Worm (Caenorhabditis elegans): ENCODE results near the gene npr-25.

The npr-25 gene

DNA sequence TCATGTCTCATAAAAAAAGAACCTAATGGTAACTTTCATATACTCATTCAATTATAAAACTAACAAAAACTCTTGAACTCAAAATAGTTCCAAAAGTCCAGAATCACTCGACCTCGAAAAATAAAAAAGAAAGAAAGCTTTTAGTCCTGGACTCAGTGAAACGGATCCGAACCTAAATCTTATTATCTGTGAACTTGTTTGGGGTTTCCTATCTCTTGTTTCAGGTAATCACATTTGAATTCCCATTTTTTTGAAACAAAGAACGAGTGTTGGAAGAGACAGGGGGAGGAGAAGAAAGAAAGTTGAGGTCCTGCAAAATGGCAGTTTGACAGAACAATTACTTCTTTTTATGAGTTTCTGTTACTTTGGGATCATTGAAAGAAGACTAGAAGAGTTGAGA lies 1.5 kb upstream of the npr-25 start:
- TF ChIP-seq dmd-4 (tag; optimal IDR thresholded peaks at IDR 0.05) (no peak), mab-5 (tag; optimal IDR thresholded peaks at IDR 0.05) (no peak), snpc-4 (tag; optimal IDR thresholded peaks at IDR 0.05) (no peak), nhr-11 (tag; optimal IDR thresholded peaks at IDR 0.05) (no peak), gmeb-1 (tag; optimal IDR thresholded peaks at IDR 0.05) (no peak), F13H6.1 (tag; optimal IDR thresholded peaks at IDR 0.05) (no peak), unc-62 (GFP tag; optimal IDR thresholded peaks at IDR 0.05) (no peak), sma-3 (GFP tag; optimal IDR thresholded peaks at IDR 0.05) (no peak), lsy-2 (tag; optimal IDR thresholded peaks at IDR 0.05) (no peak)

- TF ChIP-seq lin-13 (GFP tag; optimal IDR thresholded peaks at IDR 0.05) (no peak), F13H6.1 (tag; optimal IDR thresholded peaks at IDR 0.05) (no peak), ztf-11 (tag; optimal IDR thresholded peaks at IDR 0.05) (no peak), crh-2 (tag; optimal IDR thresholded peaks at IDR 0.05) (no peak), snpc-4 (tag; optimal IDR thresholded peaks at IDR 0.05) (no peak), sma-9 (GFP tag; optimal IDR thresholded peaks at IDR 0.05) (no peak), sma-9 (tag; optimal IDR thresholded peaks at IDR 0.05) (no peak), ama-1 (optimal IDR thresholded peaks at IDR 0.05) (no peak), gmeb-1 (tag; optimal IDR thresholded peaks at IDR 0.05) (no peak), C34F6.9 (tag; optimal IDR thresholded peaks at IDR 0.05) (no peak), mbf-1 (tag; optimal IDR thresholded peaks at IDR 0.05) (no peak), nhr-77 (tag; optimal IDR thresholded peaks at IDR 0.05) (no peak), ZK546.5 (tag; optimal IDR thresholded peaks at IDR 0.05) (no peak), dmd-4 (tag; optimal IDR thresholded peaks at IDR 0.05) (no peak), mdl-1 (tag; optimal IDR thresholded peaks at IDR 0.05) (no peak), fos-1 (tag; optimal IDR thresholded peaks at IDR 0.05) (no peak), nhr-237 (tag; optimal IDR thresholded peaks at IDR 0.05) (no peak), ztf-1 (GFP tag; conservative IDR thresholded peaks at IDR 0.05) (no peak)
Observed at ce11 chrV:11351263-11351662, 1.5 kb downstream of the npr-25 start.

ce11 chrV:11346912-11347311 lies 5.9 kb downstream of the npr-25 start, which contains the start of gene grl-7:
Gene grl-7 (minus strand): TSS chrV:11347012.
- TF ChIP-seq ceh-16 (tag; optimal IDR thresholded peaks at IDR 0.05) = no peak

DNA sequence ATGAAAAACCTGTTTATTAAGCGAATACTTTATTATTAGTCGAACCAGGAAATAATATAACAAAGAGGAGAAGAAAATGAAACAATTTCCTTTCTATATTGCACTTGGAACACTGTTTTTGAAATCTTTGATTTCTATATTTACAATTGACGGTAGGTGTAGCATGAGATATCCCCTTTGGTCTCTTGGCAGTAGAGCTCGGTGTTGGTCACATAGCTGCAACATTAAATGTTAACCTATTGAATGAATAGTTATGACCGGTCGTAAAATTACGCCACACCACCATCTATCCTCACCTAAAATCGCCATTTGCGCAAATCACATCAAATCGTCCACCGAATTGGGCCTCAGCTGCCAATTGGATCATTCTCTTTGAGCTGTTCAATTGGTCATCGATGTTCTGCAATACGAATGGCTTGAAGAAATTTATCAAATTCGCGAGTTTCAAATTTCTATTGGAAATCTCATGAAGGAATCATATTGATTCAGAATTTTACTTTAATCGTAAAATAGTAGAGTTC lies 7.9 kb downstream of the npr-25 start:
- TF ChIP-seq snpc-4 (tag; optimal IDR thresholded peaks at IDR 0.05) (no peak), F13H6.1 (tag; optimal IDR thresholded peaks at IDR 0.05) (no peak), skn-1 (tag; optimal IDR thresholded peaks at IDR 0.05) (no peak), nhr-10 (tag; optimal IDR thresholded peaks at IDR 0.05) (no peak), lin-39 (tag; optimal IDR thresholded peaks at IDR 0.05) (no peak), unc-55 (GFP tag; optimal IDR thresholded peaks at IDR 0.05) (no peak), egl-27 (tag; optimal IDR thresholded peaks at IDR 0.05) (no peak), gmeb-1 (tag; optimal IDR thresholded peaks at IDR 0.05) (no peak), lsy-2 (tag; optimal IDR thresholded peaks at IDR 0.05) (no peak), nhr-129 (tag; optimal IDR thresholded peaks at IDR 0.05) (no peak), alr-1 (tag; optimal IDR thresholded peaks at IDR 0.05) (no peak)

DNA sequence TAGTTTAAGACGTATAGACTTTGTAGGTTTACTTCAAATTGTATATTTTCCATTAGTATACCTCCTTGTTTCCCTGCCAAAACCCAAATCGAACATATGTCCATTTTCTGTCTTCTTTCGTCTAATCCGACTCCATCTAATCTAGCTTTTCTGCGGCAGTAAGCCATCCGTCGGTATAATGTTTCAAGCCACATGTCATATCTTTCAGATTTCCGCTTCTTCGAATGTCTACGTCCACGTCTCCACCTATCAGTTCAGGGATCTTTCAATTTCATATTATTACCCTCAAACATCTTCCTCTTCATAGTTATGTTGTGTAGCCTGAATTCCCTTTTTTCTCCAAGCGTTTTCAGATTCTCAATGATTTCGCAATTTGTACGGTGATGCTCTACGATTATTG lies 8.7 kb downstream of the npr-25 start:
- no peak for TF ChIP-seq sma-9 (GFP tag; optimal IDR thresholded peaks at IDR 0.05)
- TF ChIP-seq sma-9 (tag; optimal IDR thresholded peaks at IDR 0.05) = no peak
- no peak for TF ChIP-seq unc-62 (GFP tag; optimal IDR thresholded peaks at IDR 0.05)
- no peak for TF ChIP-seq sma-3 (GFP tag; optimal IDR thresholded peaks at IDR 0.05)
- no peak for TF ChIP-seq nhr-77 (tag; optimal IDR thresholded peaks at IDR 0.05)
- TF ChIP-seq nhr-10 (tag; optimal IDR thresholded peaks at IDR 0.05) = no peak
- no peak for TF ChIP-seq lin-13 (GFP tag; optimal IDR thresholded peaks at IDR 0.05)
- TF ChIP-seq mbf-1 (tag; optimal IDR thresholded peaks at IDR 0.05) = no peak
- TF ChIP-seq lin-11 (tag; optimal IDR thresholded peaks at IDR 0.05) = no peak
- no peak for TF ChIP-seq unc-39 (tag; optimal IDR thresholded peaks at IDR 0.05)
- no peak for TF ChIP-seq aly-2 (tag; optimal IDR thresholded peaks at IDR 0.05)
- TF ChIP-seq ztf-11 (tag; optimal IDR thresholded peaks at IDR 0.05) = no peak
- TF ChIP-seq R02D3.7 (tag; optimal IDR thresholded peaks at IDR 0.05) = no peak
- TF ChIP-seq sem-4 (tag; optimal IDR thresholded peaks at IDR 0.05) = no peak
- TF ChIP-seq elt-3 (tag; optimal IDR thresholded peaks at IDR 0.05) = no peak
- no peak for TF ChIP-seq lsy-2 (tag; optimal IDR thresholded peaks at IDR 0.05)
- no peak for TF ChIP-seq ceh-16 (tag; optimal IDR thresholded peaks at IDR 0.05)
- no peak for TF ChIP-seq C34F6.9 (tag; optimal IDR thresholded peaks at IDR 0.05)
- TF ChIP-seq blmp-1 (tag; optimal IDR thresholded peaks at IDR 0.05; ENCODE audit: insufficient read depth) = no peak

Measured in whole organism, L2 larva.